Worm (Caenorhabditis elegans): ENCODE data around the gene T10G3.8.

DNA sequence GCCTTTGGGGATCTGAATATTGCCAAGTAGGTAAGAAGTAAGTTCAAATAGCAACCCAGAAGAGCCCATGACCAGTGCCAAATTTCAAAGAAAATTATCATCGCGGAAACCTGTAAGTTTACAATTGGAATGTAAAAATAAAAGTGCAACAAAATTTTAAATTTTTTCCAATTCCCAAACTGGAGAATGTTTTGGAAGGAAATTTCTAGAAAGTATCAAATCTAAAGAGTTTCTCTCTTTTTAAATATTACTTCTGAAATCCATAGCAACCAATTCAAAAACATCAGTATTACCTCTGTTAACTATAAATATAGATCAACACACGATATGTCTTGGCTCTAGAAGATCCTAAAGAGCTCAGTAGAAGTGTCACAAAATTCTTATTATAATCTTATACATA is 47.6 kb downstream of the T10G3.8 start, which contains the start of gene srd-19:
- no peak for TF ChIP-seq elt-1 (tag; optimal IDR thresholded peaks at IDR 0.05; ENCODE audit: borderline replicate concordance, insufficient read depth)
- no peak for TF ChIP-seq lsy-2 (tag; optimal IDR thresholded peaks at IDR 0.05)
- no peak for TF ChIP-seq nhr-12 (tag; optimal IDR thresholded peaks at IDR 0.05)
- TF ChIP-seq ceh-43 (GFP tag; optimal IDR thresholded peaks at IDR 0.05): no peak
- no peak for TF ChIP-seq snpc-4 (tag; optimal IDR thresholded peaks at IDR 0.05)
- no peak for TF ChIP-seq M03D4.4 (tag; optimal IDR thresholded peaks at IDR 0.05)
- TF ChIP-seq mep-1 (tag; optimal IDR thresholded peaks at IDR 0.05): no peak
- TF ChIP-seq ceh-39 (tag; optimal IDR thresholded peaks at IDR 0.05): no peak
- TF ChIP-seq nhr-76 (tag; optimal IDR thresholded peaks at IDR 0.05): no peak
- TF ChIP-seq elt-3 (tag; optimal IDR thresholded peaks at IDR 0.05): no peak
- TF ChIP-seq bed-3 (GFP tag; optimal IDR thresholded peaks at IDR 0.05): no peak
- TF ChIP-seq unc-62 (GFP tag; optimal IDR thresholded peaks at IDR 0.05): no peak
- no peak for TF ChIP-seq lin-13 (tag; optimal IDR thresholded peaks at IDR 0.05)

All from whole organism, mixed stage, embryonic.